Fruit fly (Drosophila melanogaster) whole organism, prepupa: ENCODE data around the gene CG14416.

Source experiments
- CG11294 ChIP-seq: fragments of 200-800 bp; sonication (Bioruptor generic); IDR thresholded peaks from 2 replicates; pipeline ENCODE4 v1.3.6; 2022; ENCODE audit warnings: missing biosample characterization, missing genetic modification characterization
- CG7368 ChIP-seq: fragments of 200-800 bp; sonication (Bioruptor generic); optimal IDR thresholded peaks from 3 replicates; lab custom pipeline; 2016; ENCODE audit warnings: missing biosample characterization, missing genetic modification characterization

- TF ChIP-seq CG7368 (GFP tag; lab: Kevin White, UChicago) (no peak), CG11294 (GFP tag; lab: Robert Waterston, UW) (no peak)
Observed at dm6 chrX:2888211-2888610, 15.6 kb upstream of the CG14416 start.
